Fruit fly (Drosophila melanogaster): Measurements from ENCODE around the gene Ir7a.
A peak's percentile ranks its signal among the peaks of the same experiment; 100 is the strongest.

Gene Ir7a

dm6 chrX:7728251-7729164, 36.3 kb upstream of the Ir7a start, which contains the start of the genes NELF-B and CG12155 (continued):
- TF ChIP-seq C15 (GFP tag; IDR thresholded peaks at IDR 0.05), result no peak
- peak; percentile 36; the same call in 1 of the 2 replicates for TF ChIP-seq vvl (GFP tag; IDR thresholded peaks at IDR 0.05)
- no peak for TF ChIP-seq lov (optimal IDR thresholded peaks at IDR 0.05)
- TF ChIP-seq lov (GFP tag; IDR thresholded peaks at IDR 0.05), result no peak
- no peak for TF ChIP-seq CG4854 (GFP tag; optimal IDR thresholded peaks at IDR 0.05)
- TF ChIP-seq CG15479 (GFP tag; optimal IDR thresholded peaks at IDR 0.05), result no peak
- TF ChIP-seq pzg (GFP tag; optimal IDR thresholded peaks at IDR 0.05), result peak; percentile 33
- no peak for TF ChIP-seq Myb (GFP tag; optimal IDR thresholded peaks at IDR 0.05)
- TF ChIP-seq CG10209 (GFP tag; optimal IDR thresholded peaks at IDR 0.05), result no peak
- TF ChIP-seq sim (GFP tag; IDR thresholded peaks at IDR 0.05), result no peak
- no peak for TF ChIP-seq Gsc (GFP tag; IDR thresholded peaks at IDR 0.05)
- TF ChIP-seq CG17829 (tag; optimal IDR thresholded peaks at IDR 0.05), result peak; percentile 52
- peak; percentile 84 for TF ChIP-seq CG12155 (GFP tag; optimal IDR thresholded peaks at IDR 0.05)
- no peak for TF ChIP-seq onecut (GFP tag; IDR thresholded peaks at IDR 0.05)
- peak; percentile 7 for TF ChIP-seq chn (GFP tag; optimal IDR thresholded peaks at IDR 0.05)
- peak; percentile 62 for TF ChIP-seq Med (GFP tag)
- no peak; the same call in 2 of the 3 replicates for TF ChIP-seq B-H1 (GFP tag; IDR thresholded peaks at IDR 0.05)
- no peak for TF ChIP-seq GATAe (GFP tag; conservative IDR thresholded peaks at IDR 0.05)
- peak; percentile 10 for TF ChIP-seq CG10462 (GFP tag; optimal IDR thresholded peaks at IDR 0.05)
- peak; percentile 23 for TF ChIP-seq CG9609 (GFP tag; optimal IDR thresholded peaks at IDR 0.05)
- TF ChIP-seq CG31365 (tag; optimal IDR thresholded peaks at IDR 0.05), result no peak
- no peak for TF ChIP-seq CG5180 (GFP tag; optimal IDR thresholded peaks at IDR 0.05)
- TF ChIP-seq Antp (GFP tag; optimal IDR thresholded peaks at IDR 0.05), result no peak
- TF ChIP-seq Meics (GFP tag; optimal IDR thresholded peaks at IDR 0.05), result no peak
- TF ChIP-seq CG17385 (GFP tag; optimal IDR thresholded peaks at IDR 0.05), result no peak
- TF ChIP-seq CG32772 (GFP tag; IDR thresholded peaks at IDR 0.05), result no peak
- peak; percentile 41 for TF ChIP-seq dmrt11E (tag; optimal IDR thresholded peaks at IDR 0.05)
- TF ChIP-seq ara (GFP tag; IDR thresholded peaks at IDR 0.05), result peak; percentile 21; the same call in 1 of the 2 replicates
- no peak for TF ChIP-seq Dad (GFP tag; optimal IDR thresholded peaks at IDR 0.05)
- TF ChIP-seq ind (GFP tag; optimal IDR thresholded peaks at IDR 0.05), result peak; percentile 58
- TF ChIP-seq lilli (GFP tag; optimal IDR thresholded peaks at IDR 0.05), result peak; percentile 65
- TF ChIP-seq Ada2b (GFP tag; IDR thresholded peaks at IDR 0.05), result no peak
- no peak for TF ChIP-seq CG14050 (GFP tag; IDR thresholded peaks at IDR 0.05)
- no peak for TF ChIP-seq Atf6 (GFP tag; IDR thresholded peaks at IDR 0.05)
- TF ChIP-seq nmo (GFP tag; optimal IDR thresholded peaks at IDR 0.05), result peak; percentile 66
- no peak for TF ChIP-seq Vsx1 (GFP tag; optimal IDR thresholded peaks at IDR 0.05)
- TF ChIP-seq Dip3 (GFP tag; optimal IDR thresholded peaks at IDR 0.05), result peak; percentile 30
- TF ChIP-seq CG8924 (tag; optimal IDR thresholded peaks at IDR 0.05), result peak; percentile 63
- TF ChIP-seq CG30403 (GFP tag; optimal IDR thresholded peaks at IDR 0.05), result peak; percentile 77
- no peak for TF ChIP-seq Neu2 (GFP tag; optimal IDR thresholded peaks at IDR 0.05; ENCODE audit: borderline replicate concordance)
- no peak for TF ChIP-seq Stat92E (GFP tag; optimal IDR thresholded peaks at IDR 0.05)
- TF ChIP-seq Fer2 (tag; optimal IDR thresholded peaks at IDR 0.05), result no peak
- TF ChIP-seq CG31224 (GFP tag; IDR thresholded peaks at IDR 0.05), result no peak
- TF ChIP-seq bcd (GFP tag; optimal IDR thresholded peaks at IDR 0.05), result peak; percentile 63
- peak; percentile 59 for TF ChIP-seq CG10267 (tag; optimal IDR thresholded peaks at IDR 0.05)
- TF ChIP-seq CG2120 (GFP tag; optimal IDR thresholded peaks at IDR 0.05), result peak; percentile 49
- no peak for TF ChIP-seq CG31388 (GFP tag; optimal IDR thresholded peaks at IDR 0.05)
- TF ChIP-seq Oaz (GFP tag; IDR thresholded peaks at IDR 0.05), result no peak
- peak; percentile 49 for TF ChIP-seq Chrac-16 (GFP tag; optimal IDR thresholded peaks at IDR 0.05)
- peak; percentile 24 for TF ChIP-seq CG12744 (GFP tag; optimal IDR thresholded peaks at IDR 0.05)
